Fruit fly (Drosophila melanogaster) whole organism, adult: Measurements from ENCODE around the gene CG1265.

Experiments
- CG1620 ChIP-seq: fragments of 200-800 bp; sonication (Bioruptor generic); optimal IDR thresholded peaks from 2 replicates; lab custom pipeline; 2016; ENCODE audit warnings: missing biosample characterization, missing genetic modification characterization
- CG33017 ChIP-seq: fragments of 200-800 bp; sonication (Bioruptor generic); optimal IDR thresholded peaks from 2 replicates; lab custom pipeline; 2018; ENCODE audit warnings: missing biosample characterization, mild to moderate bottlenecking, missing genetic modification characterization, moderate library complexity
- CG5204 ChIP-seq: fragments of 200-800 bp; sonication (Bioruptor generic); optimal IDR thresholded peaks from 2 replicates; lab custom pipeline; 2016; ENCODE audit warnings: missing biosample characterization, missing genetic modification characterization
- CG7101 ChIP-seq: fragments of 200-800 bp; sonication (Bioruptor generic); optimal IDR thresholded peaks from 2 replicates; lab custom pipeline; 2018; ENCODE audit warnings: missing biosample characterization, mild to moderate bottlenecking, missing genetic modification characterization, moderate library complexity
- cic ChIP-seq: fragments of 200-800 bp; sonication (Bioruptor generic); optimal IDR thresholded peaks from 2 replicates; lab custom pipeline; 2017; ENCODE audit warnings: missing biosample characterization, mild to moderate bottlenecking, missing genetic modification characterization, moderate library complexity
- kay ChIP-seq: fragments of 200-800 bp; sonication (Bioruptor generic); peaks from one replicate; lab custom pipeline; 2016; ENCODE audit warnings: missing biosample characterization, missing genetic modification characterization, borderline replicate concordance
- pad ChIP-seq: fragments of 200-800 bp; sonication (Bioruptor generic); optimal IDR thresholded peaks from 3 replicates; lab custom pipeline; 2017; ENCODE audit warnings: missing biosample characterization, missing genetic modification characterization, mild to moderate bottlenecking, moderate library complexity, missing genetic modification reagents

- TF ChIP-seq CG1620 (GFP tag; lab: Kevin White, UChicago) (no peak), pad (GFP tag; lab: Kevin White, UChicago) (no peak), kay (GFP tag; lab: Kevin White, UChicago) (no peak), CG33017 (tag; lab: Kevin White, UChicago) (no peak), cic (GFP tag; lab: Kevin White, UChicago) (no peak), CG5204 (GFP tag; lab: Kevin White, UChicago) (no peak), CG7101 (no peak)
Measured at dm6 chr3L:4283428-4284089, 29.0 kb downstream of the CG1265 start, which contains the start of the genes srw and CG1316.
